Fruit fly (Drosophila melanogaster) whole organism, embryonic: ENCODE measurements around the gene CG42512.

Experiments used
- Aef1 ChIP-seq: fragments of 200-800 bp; sonication (Bioruptor generic); IDR thresholded peaks from 3 replicates; pipeline ENCODE4 v1.3.6; 2022; ENCODE audit warnings: missing biosample characterization, missing genetic modification characterization
- Atf-2 ChIP-seq: fragments of 200-800 bp; sonication (Bioruptor generic); optimal IDR thresholded peaks from 2 replicates; lab custom pipeline; 2016; ENCODE audit warnings: missing biosample characterization, missing genetic modification characterization
- CG10267 ChIP-seq: fragments of 200-800 bp; sonication (Bioruptor generic); optimal IDR thresholded peaks from 2 replicates; lab custom pipeline; 2018; ENCODE audit warnings: missing biosample characterization, mild to moderate bottlenecking, missing genetic modification characterization, moderate library complexity
- CG10979 ChIP-seq: fragments of 200-800 bp; sonication (Bioruptor generic); optimal IDR thresholded peaks from 2 replicates; lab custom pipeline; 2018; ENCODE audit warnings: missing biosample characterization, mild to moderate bottlenecking, missing genetic modification characterization, moderate library complexity
- CG13424 ChIP-seq: fragments of 200-800 bp; sonication (Bioruptor generic); optimal IDR thresholded peaks from 2 replicates; lab custom pipeline; 2019; ENCODE audit warnings: missing biosample characterization, mild to moderate bottlenecking, missing genetic modification characterization, moderate library complexity
- CG14014 ChIP-seq: fragments of 200-800 bp; sonication (Bioruptor generic); IDR thresholded peaks from 2 replicates; pipeline ENCODE4 v1.3.6; 2022; ENCODE audit warnings: missing biosample characterization, missing genetic modification characterization
- CG14860 ChIP-seq: fragments of 200-800 bp; sonication (Bioruptor generic); IDR thresholded peaks from 3 replicates; pipeline ENCODE4 v1.3.6; 2022; ENCODE audit warnings: missing biosample characterization, missing genetic modification characterization; ENCODE audit not compliant: partially characterized antibody
- CG15514 ChIP-seq: fragments of 200-800 bp; sonication (Bioruptor generic); optimal IDR thresholded peaks from 3 replicates; lab custom pipeline; 2017; ENCODE audit warnings: missing biosample characterization, missing genetic modification characterization, mild to moderate bottlenecking, moderate library complexity, missing genetic modification reagents
- CG15601 ChIP-seq: fragments of 200-800 bp; sonication (Bioruptor generic); optimal IDR thresholded peaks from 3 replicates; lab custom pipeline; 2019; ENCODE audit warnings: missing biosample characterization, mild to moderate bottlenecking, missing genetic modification characterization, moderate library complexity
- CG1602 ChIP-seq: fragments of 200-800 bp; sonication (Bioruptor generic); optimal IDR thresholded peaks from 3 replicates; lab custom pipeline; 2016; ENCODE audit warnings: missing biosample characterization, missing genetic modification characterization
- CG1832 ChIP-seq: fragments of 200-800 bp; sonication (Bioruptor generic); optimal IDR thresholded peaks from 2 replicates; lab custom pipeline; 2017; ENCODE audit warnings: missing biosample characterization, mild to moderate bottlenecking, missing genetic modification characterization, inconsistent platforms
- CG30403 ChIP-seq: fragments of 200-800 bp; sonication (Bioruptor generic); optimal IDR thresholded peaks from 3 replicates; lab custom pipeline; 2016; ENCODE audit warnings: missing biosample characterization, missing genetic modification characterization
- CG3163 ChIP-seq: fragments of 200-800 bp; sonication (Bioruptor generic); optimal IDR thresholded peaks from 3 replicates; lab custom pipeline; 2016; ENCODE audit warnings: missing biosample characterization, missing genetic modification characterization
- CG33213 ChIP-seq: fragments of 200-800 bp; sonication (Bioruptor generic); optimal IDR thresholded peaks from 3 replicates; lab custom pipeline; 2016; ENCODE audit warnings: missing biosample characterization, missing genetic modification characterization
- CG34376 ChIP-seq: fragments of 200-800 bp; sonication (Bioruptor generic); optimal IDR thresholded peaks from 2 replicates; lab custom pipeline; 2018; ENCODE audit warnings: missing biosample characterization, mild to moderate bottlenecking, missing genetic modification characterization
- CG4282 ChIP-seq: fragments of 200-800 bp; sonication (Bioruptor generic); optimal IDR thresholded peaks from 2 replicates; lab custom pipeline; 2016; ENCODE audit warnings: missing biosample characterization, missing genetic modification characterization
- CG6765 ChIP-seq: fragments of 200-800 bp; sonication (Bioruptor generic); optimal IDR thresholded peaks from 3 replicates; lab custom pipeline; 2017; ENCODE audit warnings: missing biosample characterization, mild to moderate bottlenecking, missing genetic modification characterization
- CG7963 ChIP-seq: fragments of 200-800 bp; sonication (Bioruptor generic); IDR thresholded peaks from 3 replicates; pipeline ENCODE4 v1.3.6; 2022; ENCODE audit warnings: missing biosample characterization, missing genetic modification characterization; ENCODE audit not compliant: partially characterized antibody
- CG9797 ChIP-seq: fragments of 200-800 bp; sonication (Bioruptor generic); optimal IDR thresholded peaks from 3 replicates; lab custom pipeline; 2018; ENCODE audit warnings: missing biosample characterization, mild to moderate bottlenecking, missing genetic modification characterization
- CG9817 ChIP-seq: fragments of 200-800 bp; sonication (Bioruptor generic); optimal IDR thresholded peaks from 2 replicates; lab custom pipeline; 2018; ENCODE audit warnings: missing biosample characterization, mild to moderate bottlenecking, missing genetic modification characterization, moderate library complexity
- D19B ChIP-seq: fragments of 200-800 bp; sonication (Bioruptor generic); optimal IDR thresholded peaks from 2 replicates; lab custom pipeline; 2017; ENCODE audit warnings: missing biosample characterization, mild to moderate bottlenecking, missing genetic modification characterization
- Dfd ChIP-seq, 2 experiments: fragments of >200 bp; optimal IDR thresholded peaks; 2 replicates each; lab custom pipeline; 2017; ENCODE audit warnings: missing biosample characterization in 2 of 2, missing genetic modification characterization in 2 of 2
- Ets65A ChIP-seq: fragments of 200-800 bp; sonication (Bioruptor generic); peaks from one replicate; lab custom pipeline; 2016; ENCODE audit warnings: missing biosample characterization, missing genetic modification characterization
- Hr3 ChIP-seq: fragments of 200-800 bp; sonication (Bioruptor generic); optimal IDR thresholded peaks from 3 replicates; lab custom pipeline; 2016; ENCODE audit warnings: missing biosample characterization, missing genetic modification characterization
- MBD-R2 ChIP-seq: fragments of 200-800 bp; sonication (Bioruptor generic); IDR thresholded peaks from 2 replicates; pipeline ENCODE4 v1.3.6; 2022; ENCODE audit warnings: missing biosample characterization, missing genetic modification characterization
- Mad ChIP-seq: fragments of 200-800 bp; sonication (Bioruptor generic); optimal IDR thresholded peaks from 2 replicates; lab custom pipeline; 2016; ENCODE audit warnings: missing biosample characterization, missing genetic modification characterization
- Myb ChIP-seq: fragments of 200-800 bp; sonication (Bioruptor generic); optimal IDR thresholded peaks from 2 replicates; lab custom pipeline; 2016; ENCODE audit warnings: missing biosample characterization, missing genetic modification characterization
- Nf-YC ChIP-seq: fragments of 200-800 bp; optimal IDR thresholded peaks from 3 replicates; lab custom pipeline; 2019; ENCODE audit warnings: missing biosample characterization, mild to moderate bottlenecking, missing genetic modification characterization, moderate library complexity
- Sox100B ChIP-seq: fragments of 200-800 bp; sonication (Bioruptor generic); optimal IDR thresholded peaks from 3 replicates; lab custom pipeline; 2018; ENCODE audit warnings: missing biosample characterization, mild to moderate bottlenecking, missing genetic modification characterization
- Sry-β ChIP-seq: fragments of 200-800 bp; sonication (Bioruptor generic); optimal IDR thresholded peaks from 2 replicates; lab custom pipeline; 2018; ENCODE audit warnings: missing biosample characterization, mild to moderate bottlenecking, missing genetic modification characterization, moderate library complexity
- Stat92E ChIP-seq, 3 experiments: fragments of >200 bp in 2 of 3; fragments of 200-800 bp in 1 of 3; sonication (Bioruptor generic) in 1 of 3; optimal IDR thresholded peaks; 2 replicates each; lab custom pipeline; 2017 to 2019; ENCODE audit warnings: missing biosample characterization in 3 of 3, missing genetic modification characterization in 3 of 3, mild to moderate bottlenecking in 1 of 3, moderate library complexity in 1 of 3
- Taf1 ChIP-seq: fragments of 200-800 bp; sonication (Bioruptor generic); IDR thresholded peaks from 2 replicates; pipeline ENCODE4 v1.3.6; 2022; ENCODE audit warnings: missing biosample characterization, missing genetic modification characterization
- abd-A ChIP-seq: fragments of 200-800 bp; sonication (Bioruptor generic); optimal IDR thresholded peaks from 3 replicates; lab custom pipeline; 2019; ENCODE audit warnings: missing biosample characterization, mild to moderate bottlenecking, missing genetic modification characterization, moderate library complexity
- al ChIP-seq: fragments of 200-800 bp; sonication (Bioruptor generic); IDR thresholded peaks from 2 replicates; pipeline ENCODE4 v1.3.6; 2022; ENCODE audit warnings: missing biosample characterization, missing genetic modification characterization
- corto ChIP-seq: fragments of 200-800 bp; sonication (Bioruptor generic); optimal IDR thresholded peaks from 2 replicates; lab custom pipeline; 2016; ENCODE audit warnings: missing biosample characterization, mild to moderate bottlenecking, missing genetic modification characterization, moderate library complexity
- crc ChIP-seq: fragments of 200-800 bp; sonication (Bioruptor generic); optimal IDR thresholded peaks from 2 replicates; lab custom pipeline; 2016; ENCODE audit warnings: missing biosample characterization, missing genetic modification characterization
- dan ChIP-seq: fragments of 200-800 bp; sonication (Bioruptor generic); IDR thresholded peaks from 2 replicates; pipeline ENCODE4 v1.3.6; 2022; ENCODE audit warnings: missing biosample characterization, missing genetic modification characterization
- dmrt99B ChIP-seq: fragments of 200-800 bp; sonication (Bioruptor generic); optimal IDR thresholded peaks from 2 replicates; lab custom pipeline; 2018; ENCODE audit warnings: missing biosample characterization, mild to moderate bottlenecking, missing genetic modification characterization, moderate library complexity
- ewg ChIP-seq: fragments of 200-800 bp; sonication (Bioruptor generic); optimal IDR thresholded peaks from 3 replicates; lab custom pipeline; 2017; ENCODE audit warnings: mild to moderate bottlenecking, missing biosample characterization, missing genetic modification reagents, missing genetic modification characterization
- exex ChIP-seq: fragments of 200-800 bp; sonication (Bioruptor generic); optimal IDR thresholded peaks from 4 replicates; lab custom pipeline; 2018; ENCODE audit warnings: missing biosample characterization, mild to moderate bottlenecking, missing genetic modification characterization, moderate library complexity
- gsb-n ChIP-seq: fragments of 200-800 bp; sonication (Bioruptor generic); optimal IDR thresholded peaks from 3 replicates; lab custom pipeline; 2018; ENCODE audit warnings: missing biosample characterization, mild to moderate bottlenecking, missing genetic modification characterization
- hbn ChIP-seq: fragments of 200-800 bp; sonication (Bioruptor generic); IDR thresholded peaks from 2 replicates; pipeline ENCODE4 v1.3.6; 2022; ENCODE audit warnings: missing biosample characterization, missing genetic modification characterization; ENCODE audit not compliant: partially characterized antibody
- her ChIP-seq: fragments of 200-800 bp; sonication (Bioruptor generic); optimal IDR thresholded peaks from 2 replicates; lab custom pipeline; 2016; ENCODE audit warnings: missing biosample characterization, missing genetic modification characterization
- hth ChIP-seq: fragments of >200 bp; optimal IDR thresholded peaks from 2 replicates; lab custom pipeline; 2017; ENCODE audit warnings: inconsistent platforms
- knrl ChIP-seq: fragments of 200-800 bp; sonication (Bioruptor generic); IDR thresholded peaks from 3 replicates; pipeline ENCODE4 v1.3.6; 2022; ENCODE audit warnings: missing biosample characterization, missing genetic modification characterization; ENCODE audit not compliant: partially characterized antibody
- pan ChIP-seq, 4 experiments: fragments of >200 bp in 3 of 4; fragments of 200-800 bp in 1 of 4; sonication (Bioruptor generic) in 1 of 4; optimal IDR thresholded peaks in 3 of 4; IDR thresholded peaks in 1 of 4; 2 replicates each; pipeline versions ENCODE4 v1.3.6 to Lab custom; 2017 to 2022; ENCODE audit warnings: missing biosample characterization in 2 of 4, missing genetic modification characterization in 2 of 4, mixed read lengths in 1 of 4
- psq ChIP-seq: fragments of 200-800 bp; sonication (Bioruptor generic); optimal IDR thresholded peaks from 2 replicates; lab custom pipeline; 2017; ENCODE audit warnings: missing biosample characterization, missing genetic modification characterization
- seq ChIP-seq: fragments of 200-800 bp; sonication (Bioruptor generic); IDR thresholded peaks from 2 replicates; pipeline ENCODE4 v1.3.6; 2022; ENCODE audit warnings: missing biosample characterization, missing genetic modification characterization
- vfl ChIP-seq: fragments of 200-800 bp; sonication (Bioruptor generic); optimal IDR thresholded peaks from 2 replicates; lab custom pipeline; 2016; ENCODE audit warnings: missing biosample characterization, missing genetic modification characterization
- zen2 ChIP-seq: fragments of 200-800 bp; sonication (Bioruptor generic); IDR thresholded peaks from 3 replicates; pipeline ENCODE4 v1.3.6; 2022; ENCODE audit warnings: missing biosample characterization, missing genetic modification characterization; ENCODE audit not compliant: partially characterized antibody
- zfh1 ChIP-seq: fragments of 200-800 bp; sonication (Bioruptor generic); IDR thresholded peaks from 3 replicates; pipeline ENCODE4 v1.3.6; 2022; ENCODE audit warnings: missing biosample characterization, missing genetic modification characterization

The CG42512 gene

DNA sequence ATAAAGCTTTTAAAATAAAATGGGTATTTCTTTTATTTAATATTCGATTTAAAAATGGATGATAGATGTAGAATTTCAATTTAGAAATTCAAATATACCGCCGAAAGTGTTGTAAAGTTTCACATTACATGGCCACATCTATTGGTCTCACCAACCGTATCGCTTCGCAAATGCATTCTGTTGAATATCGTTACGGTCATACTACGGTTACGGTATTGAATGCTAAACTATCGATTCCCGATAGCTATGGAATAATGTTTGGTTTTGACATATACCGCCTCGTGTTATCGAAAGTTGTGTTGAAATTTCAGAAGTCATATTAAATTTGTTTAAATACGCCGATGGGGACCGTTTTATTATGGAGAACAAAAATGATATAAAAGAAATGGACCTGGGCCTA, at the start of gene CG42512, which contains the start of gene CG32573:
Gene CG42512, plus strand, starts transcription at position 279 of the 400 bp plus-strand sequence.
Gene CG32573, plus strand, starts transcription at position 279 of the 400 bp plus-strand sequence.
- TF ChIP-seq knrl (peak; percentile 40; the same call in 1 of the 3 replicates), D19B (no peak), CG4282 (GFP tag; lab: Kevin White, UChicago) (no peak), CG13424 (tag; lab: Kevin White, UChicago) (no peak), Taf1 (GFP tag; lab: Robert Waterston, UW) (no peak), her (GFP tag; lab: Kevin White, UChicago) (no peak), abd-A (tag; lab: Kevin White, UChicago) (no peak), CG9817 (tag; lab: Kevin White, UChicago) (no peak), CG3163 (no peak), Sox100B (GFP tag; lab: Kevin White, UChicago) (no peak), CG7963 (GFP tag; lab: Robert Waterston, UW) (peak; percentile 69), ewg (GFP tag; lab: Kevin White, UChicago) (no peak), Atf-2 (GFP tag; lab: Kevin White, UChicago) (no peak), Ets65A (GFP tag; lab: Kevin White, UChicago) (peak; percentile 62), crc (GFP tag; lab: Kevin White, UChicago) (no peak), Hr3 (no peak), exex (tag; lab: Kevin White, UChicago) (no peak), MBD-R2 (GFP tag; lab: Robert Waterston, UW) (peak; percentile 40), gsb-n (tag; lab: Kevin White, UChicago) (no peak), vfl (GFP tag; lab: Kevin White, UChicago) (no peak), Dfd (GFP tag; optimal IDR thresholded peaks at IDR 0.05; lab: Kevin White, UChicago) (no peak), psq (no peak), CG1602 (GFP tag; lab: Kevin White, UChicago) (no peak), Mad (GFP tag; lab: Kevin White, UChicago) (no peak), CG10979 (tag; lab: Kevin White, UChicago) (no peak), CG34376 (no peak), dmrt99B (no peak), CG14014 (GFP tag; lab: Robert Waterston, UW) (no peak), dan (GFP tag; lab: Robert Waterston, UW) (no peak), CG6765 (GFP tag; lab: Kevin White, UChicago) (no peak), CG15514 (GFP tag; lab: Kevin White, UChicago) (peak; percentile 61), CG30403 (GFP tag; lab: Kevin White, UChicago) (no peak), zfh1 (GFP tag; lab: Robert Waterston, UW) (no peak), Myb (peak; percentile 24), CG33213 (GFP tag; lab: Kevin White, UChicago) (peak; percentile 34), CG15601 (peak; percentile 24), Stat92E (GFP tag; optimal IDR thresholded peaks at IDR 0.05; lab: Kevin White, UChicago) (no peak), Nf-YC (tag; lab: Kevin White, UChicago) (no peak), seq (GFP tag; lab: Robert Waterston, UW) (no peak), Sry-β (GFP tag; lab: Kevin White, UChicago) (no peak), CG1832 (GFP tag; lab: Kevin White, UChicago) (no peak), hth (no peak), pan (optimal IDR thresholded peaks at IDR 0.05; lab: Kevin White, UChicago) (no peak), pan (GFP tag; optimal IDR thresholded peaks at IDR 0.05 in 1 of 2, IDR thresholded peaks at IDR 0.05 in 1 of 2) (no peak), CG10267 (peak; percentile 91), al (GFP tag; lab: Robert Waterston, UW) (no peak), zen2 (GFP tag; lab: Robert Waterston, UW) (peak; percentile 69), corto (GFP tag; lab: Kevin White, UChicago) (no peak), CG9797 (GFP tag; lab: Kevin White, UChicago) (peak; percentile 78), CG14860 (GFP tag; lab: Robert Waterston, UW) (peak; percentile 38; the same call in 1 of the 3 replicates), Aef1 (GFP tag; lab: Robert Waterston, UW) (no peak), hbn (peak; percentile 63)
